Fruit fly (Drosophila melanogaster) whole organism, prepupa: Measurements from ENCODE around the gene CG8944.

Source experiments
- Blimp-1 ChIP-seq: fragments of 200-800 bp; sonication (Bioruptor generic); optimal IDR thresholded peaks from 3 replicates; lab custom pipeline; 2017; ENCODE audit warnings: missing biosample characterization, missing genetic modification characterization, mild to moderate bottlenecking, moderate library complexity, missing genetic modification reagents
- CG11294 ChIP-seq: fragments of 200-800 bp; sonication (Bioruptor generic); IDR thresholded peaks from 2 replicates; pipeline ENCODE4 v1.3.6; 2022; ENCODE audit warnings: missing biosample characterization, missing genetic modification characterization
- CG11762 ChIP-seq: fragments of 200-800 bp; sonication (Bioruptor generic); optimal IDR thresholded peaks from 3 replicates; lab custom pipeline; 2016; ENCODE audit warnings: missing biosample characterization, missing genetic modification characterization; ENCODE audit not compliant: insufficient read depth
- CG11902 ChIP-seq: fragments of 200-800 bp; sonication (Bioruptor generic); optimal IDR thresholded peaks from 3 replicates; lab custom pipeline; 2016; ENCODE audit warnings: missing biosample characterization, missing genetic modification characterization
- CG15336 ChIP-seq: fragments of 200-800 bp; sonication (Bioruptor generic); IDR thresholded peaks from 2 replicates; pipeline ENCODE4 v1.3.6; 2022; ENCODE audit warnings: missing biosample characterization, missing genetic modification characterization
- CG1621 ChIP-seq: fragments of 200-800 bp; sonication (Bioruptor generic); optimal IDR thresholded peaks from 3 replicates; lab custom pipeline; 2018; ENCODE audit warnings: missing biosample characterization, mild to moderate bottlenecking, missing genetic modification characterization
- CG16779 ChIP-seq: fragments of 200-800 bp; sonication (Bioruptor generic); optimal IDR thresholded peaks from 3 replicates; lab custom pipeline; 2017; ENCODE audit warnings: missing biosample characterization, mild to moderate bottlenecking, missing genetic modification characterization
- CG3032 ChIP-seq: fragments of 200-800 bp; optimal IDR thresholded peaks from 2 replicates; lab custom pipeline; 2019; ENCODE audit warnings: missing biosample characterization, mild to moderate bottlenecking, missing genetic modification characterization, moderate library complexity
- CG31627 ChIP-seq: fragments of 200-800 bp; sonication (Bioruptor generic); optimal IDR thresholded peaks from 3 replicates; lab custom pipeline; 2016; ENCODE audit warnings: missing biosample characterization, missing genetic modification characterization
- CG6163 ChIP-seq: fragments of 200-800 bp; sonication (Bioruptor generic); IDR thresholded peaks from 3 replicates; pipeline ENCODE4 v1.3.6; 2022; ENCODE audit warnings: missing biosample characterization, missing genetic modification characterization
- CG6276 ChIP-seq: fragments of 200-800 bp; sonication (Bioruptor generic); optimal IDR thresholded peaks from 2 replicates; lab custom pipeline; 2017; ENCODE audit warnings: missing biosample characterization, mild to moderate bottlenecking, missing genetic modification characterization
- CG7368 ChIP-seq: fragments of 200-800 bp; sonication (Bioruptor generic); optimal IDR thresholded peaks from 3 replicates; lab custom pipeline; 2016; ENCODE audit warnings: missing biosample characterization, missing genetic modification characterization
- CG8119 ChIP-seq: fragments of 200-800 bp; sonication (Bioruptor generic); IDR thresholded peaks from 3 replicates; pipeline ENCODE4 v1.3.6; 2022; ENCODE audit warnings: missing biosample characterization, missing genetic modification characterization
- CG8319 ChIP-seq: fragments of 200-800 bp; sonication (Bioruptor generic); optimal IDR thresholded peaks from 3 replicates; lab custom pipeline; 2016; ENCODE audit warnings: missing biosample characterization, missing genetic modification characterization
- CG8632 ChIP-seq: fragments of 200-800 bp; sonication (Bioruptor generic); optimal IDR thresholded peaks from 3 replicates; lab custom pipeline; 2016; ENCODE audit warnings: missing biosample characterization, missing genetic modification characterization
- CG9139 ChIP-seq: fragments of 200-800 bp; sonication (Bioruptor generic); optimal IDR thresholded peaks from 3 replicates; lab custom pipeline; 2017; ENCODE audit warnings: missing biosample characterization, mild to moderate bottlenecking, missing genetic modification characterization
- Eip93F ChIP-seq: fragments of 200-800 bp; sonication (Bioruptor generic); optimal IDR thresholded peaks from 2 replicates; lab custom pipeline; 2016; ENCODE audit warnings: missing biosample characterization, mild to moderate bottlenecking, missing genetic modification characterization
- Gug ChIP-seq: fragments of 200-800 bp; sonication (Bioruptor generic); IDR thresholded peaks from 2 replicates; pipeline ENCODE4 v1.3.6; 2022; ENCODE audit warnings: missing biosample characterization, missing genetic modification characterization
- Hr39 ChIP-seq: fragments of 200-800 bp; sonication (Bioruptor generic); optimal IDR thresholded peaks from 2 replicates; lab custom pipeline; 2016; ENCODE audit warnings: missing biosample characterization, missing genetic modification characterization
- Lpt ChIP-seq: fragments of 200-800 bp; sonication (Bioruptor generic); optimal IDR thresholded peaks from 3 replicates; lab custom pipeline; 2016; ENCODE audit warnings: missing biosample characterization, missing genetic modification characterization
- Met ChIP-seq: fragments of 200-800 bp; sonication (Bioruptor generic); optimal IDR thresholded peaks from 3 replicates; lab custom pipeline; 2016; ENCODE audit warnings: missing biosample characterization, missing genetic modification characterization
- OdsH ChIP-seq: fragments of 200-800 bp; sonication (Bioruptor generic); optimal IDR thresholded peaks from 3 replicates; lab custom pipeline; 2016; ENCODE audit warnings: missing biosample characterization, missing genetic modification characterization
- Smox ChIP-seq: fragments of 200-800 bp; sonication (Bioruptor generic); optimal IDR thresholded peaks from 3 replicates; lab custom pipeline; 2016; ENCODE audit warnings: missing biosample characterization, missing genetic modification characterization
- Sox102F ChIP-seq: fragments of 200-800 bp; sonication (Bioruptor generic); optimal IDR thresholded peaks from 2 replicates; lab custom pipeline; 2016; ENCODE audit warnings: missing biosample characterization, mild to moderate bottlenecking, missing genetic modification characterization
- acj6 ChIP-seq: fragments of 200-800 bp; sonication (Bioruptor generic); optimal IDR thresholded peaks from 3 replicates; lab custom pipeline; 2016; ENCODE audit warnings: missing biosample characterization, missing genetic modification characterization
- cyc ChIP-seq: fragments of 200-800 bp; sonication (Bioruptor generic); optimal IDR thresholded peaks from 3 replicates; lab custom pipeline; 2016; ENCODE audit warnings: missing biosample characterization, missing genetic modification characterization
- dac ChIP-seq: fragments of 200-800 bp; sonication (Bioruptor generic); optimal IDR thresholded peaks from 2 replicates; lab custom pipeline; 2017; ENCODE audit warnings: missing biosample characterization, mild to moderate bottlenecking, missing genetic modification characterization
- eg ChIP-seq: fragments of 200-800 bp; sonication (Bioruptor generic); IDR thresholded peaks from 3 replicates; pipeline ENCODE4 v1.3.6; 2022; ENCODE audit warnings: missing biosample characterization, missing genetic modification characterization
- esn ChIP-seq: fragments of 200-800 bp; sonication (Bioruptor generic); optimal IDR thresholded peaks from 2 replicates; lab custom pipeline; 2016; ENCODE audit warnings: missing biosample characterization, mild to moderate bottlenecking, missing genetic modification characterization, moderate library complexity
- fd85E ChIP-seq: fragments of 200-800 bp; sonication (Bioruptor generic); optimal IDR thresholded peaks from 3 replicates; lab custom pipeline; 2016; ENCODE audit warnings: missing biosample characterization, missing genetic modification characterization
- fkh ChIP-seq: fragments of 200-800 bp; sonication (Bioruptor generic); optimal IDR thresholded peaks from 3 replicates; lab custom pipeline; 2017; ENCODE audit warnings: missing biosample characterization, mild to moderate bottlenecking, missing genetic modification characterization, moderate library complexity
- lz ChIP-seq: fragments of 200-800 bp; sonication (Bioruptor generic); optimal IDR thresholded peaks from 3 replicates; lab custom pipeline; 2016; ENCODE audit warnings: missing biosample characterization, missing genetic modification characterization
- net ChIP-seq: fragments of 200-800 bp; sonication (Bioruptor generic); optimal IDR thresholded peaks from 3 replicates; lab custom pipeline; 2016; ENCODE audit warnings: missing biosample characterization, missing genetic modification characterization
- salr ChIP-seq, 2 experiments: fragments of 200-800 bp; sonication (Bioruptor generic); optimal IDR thresholded peaks; 3 replicates each; lab custom pipeline; 2016 to 2018; ENCODE audit warnings: missing biosample characterization in 2 of 2, missing genetic modification characterization in 2 of 2, mild to moderate bottlenecking in 1 of 2
- ss ChIP-seq, 2 experiments: fragments of 200-800 bp; sonication (Bioruptor generic); optimal IDR thresholded peaks; 2 replicates in 1 of 2; 3 replicates in 1 of 2; lab custom pipeline; 2017 to 2018; ENCODE audit warnings: mild to moderate bottlenecking in 2 of 2, missing biosample characterization in 2 of 2, missing genetic modification characterization in 2 of 2, moderate library complexity in 1 of 2
- svp ChIP-seq: fragments of 200-800 bp; sonication (Bioruptor generic); peaks from one replicate; lab custom pipeline; 2016; ENCODE audit warnings: missing biosample characterization, missing genetic modification characterization
- vri ChIP-seq: fragments of 200-800 bp; sonication (Bioruptor generic); optimal IDR thresholded peaks from 3 replicates; lab custom pipeline; 2016; ENCODE audit warnings: missing biosample characterization, mild to moderate bottlenecking, missing genetic modification characterization

The CG8944 gene

DNA sequence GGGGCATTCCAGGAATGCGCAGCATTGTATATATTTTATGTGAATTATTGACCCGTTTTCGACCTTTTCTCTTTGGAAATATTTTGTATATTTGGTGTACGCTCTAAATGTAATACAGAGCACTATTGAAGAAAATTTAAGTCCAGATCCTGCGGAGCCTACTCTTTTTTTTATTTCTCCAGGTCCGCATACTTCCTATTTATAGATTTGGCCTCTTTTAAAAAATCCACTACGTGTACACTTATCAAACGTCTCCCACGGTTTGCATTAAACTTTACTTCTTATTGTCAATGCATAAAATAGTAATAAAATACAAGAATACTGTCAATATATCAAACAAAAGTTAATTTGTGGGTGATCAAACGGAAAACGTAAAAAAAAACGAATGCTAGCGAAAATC lies 37.6 kb upstream of the CG8944 start, which contains the start of gene Efhc1.1:
Efhc1.1 (minus strand) TSS at position 101 of the 400 bp plus-strand sequence.
- TF ChIP-seq CG8632 (GFP tag; lab: Kevin White, UChicago), result no peak
- no peak for TF ChIP-seq CG15336 (GFP tag; lab: Robert Waterston, UW)
- no peak for TF ChIP-seq CG1621
- TF ChIP-seq CG6276 (GFP tag; lab: Kevin White, UChicago), result no peak
- no peak for TF ChIP-seq CG16779 (tag; lab: Kevin White, UChicago)
- TF ChIP-seq CG8319 (GFP tag; lab: Kevin White, UChicago), result no peak
- no peak for TF ChIP-seq Sox102F (GFP tag; lab: Kevin White, UChicago)
- no peak for TF ChIP-seq esn
- TF ChIP-seq lz (GFP tag; lab: Kevin White, UChicago), result no peak
- TF ChIP-seq CG7368 (GFP tag; lab: Kevin White, UChicago), result no peak
- no peak for TF ChIP-seq CG11902 (GFP tag; lab: Kevin White, UChicago)
- no peak for TF ChIP-seq CG31627 (GFP tag; lab: Kevin White, UChicago)
- no peak for TF ChIP-seq Lpt (GFP tag; lab: Kevin White, UChicago)
- no peak for TF ChIP-seq Gug (GFP tag; lab: Robert Waterston, UW)
- no peak for TF ChIP-seq CG11762 (GFP tag; lab: Kevin White, UChicago)
- no peak for TF ChIP-seq eg (GFP tag; lab: Robert Waterston, UW)
- TF ChIP-seq Hr39 (GFP tag; lab: Kevin White, UChicago), result no peak

dm6 chrX:15778846-15779245 lies 32.8 kb upstream of the CG8944 start, which contains the start of gene CG43673:
Gene CG43673 (plus strand): TSS chrX:15779146.
- TF ChIP-seq eg (GFP tag; lab: Robert Waterston, UW), result no peak
- no peak for TF ChIP-seq Blimp-1 (GFP tag; lab: Kevin White, UChicago)
- no peak for TF ChIP-seq CG11294
- TF ChIP-seq acj6 (GFP tag; lab: Kevin White, UChicago), result no peak

DNA sequence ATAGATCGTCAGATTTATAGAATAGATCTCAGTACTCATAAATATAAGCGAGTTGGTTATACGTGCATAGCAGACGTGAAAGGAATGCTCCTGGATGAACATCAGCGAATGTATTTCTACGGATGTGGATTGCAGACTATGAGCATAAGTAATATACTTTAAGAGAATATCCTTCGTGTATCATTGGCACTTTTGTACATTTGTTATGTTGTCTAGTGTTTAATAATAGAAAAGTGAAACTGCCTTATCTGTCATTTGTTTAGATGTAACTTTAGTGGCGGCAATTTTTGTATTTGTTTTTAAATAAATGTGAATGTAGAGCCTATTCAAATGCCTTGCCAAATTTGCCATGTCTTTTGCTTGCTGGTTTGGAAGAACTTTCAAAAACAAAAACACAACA lies 26.6 kb upstream of the CG8944 start, which contains the start of gene CG43672:
CG43672 (plus strand) TSS at position 301 of the 400 bp plus-strand sequence.
- TF ChIP-seq dac (GFP tag; lab: Kevin White, UChicago) (no peak), Gug (GFP tag; lab: Robert Waterston, UW) (no peak), cyc (GFP tag; lab: Kevin White, UChicago) (no peak), svp (GFP tag; lab: Kevin White, UChicago) (no peak), CG8319 (GFP tag; lab: Kevin White, UChicago) (no peak), net (GFP tag; lab: Kevin White, UChicago) (no peak)

DNA sequence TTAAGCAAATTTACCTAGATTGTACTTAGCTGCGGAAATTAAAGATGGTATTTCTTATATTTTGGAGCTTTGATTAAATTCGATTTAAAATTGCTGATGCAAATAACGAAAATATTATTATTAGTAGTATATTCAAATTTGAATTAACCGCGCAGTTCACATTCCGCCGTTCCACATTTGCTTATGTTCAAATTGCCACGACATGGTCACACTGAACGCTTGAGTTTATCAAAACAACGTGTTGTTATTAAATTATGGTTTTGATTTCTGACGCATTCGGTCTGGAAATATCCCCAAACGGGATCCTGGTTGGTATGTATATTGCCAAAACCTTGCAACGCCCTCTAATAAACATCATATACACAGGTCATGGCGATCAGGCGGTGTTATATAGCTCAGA lies 23.4 kb upstream of the CG8944 start, which contains the start of gene CG33172:
CG33172 (plus strand) TSS at position 208 of the 400 bp plus-strand sequence.
- TF ChIP-seq CG31627 (GFP tag; lab: Kevin White, UChicago), result no peak
- no peak for TF ChIP-seq Met
- no peak for TF ChIP-seq salr (GFP tag; optimal IDR thresholded peaks at IDR 0.05; lab: Kevin White, UChicago)
- TF ChIP-seq, all 60 proteins: peak for 0

DNA sequence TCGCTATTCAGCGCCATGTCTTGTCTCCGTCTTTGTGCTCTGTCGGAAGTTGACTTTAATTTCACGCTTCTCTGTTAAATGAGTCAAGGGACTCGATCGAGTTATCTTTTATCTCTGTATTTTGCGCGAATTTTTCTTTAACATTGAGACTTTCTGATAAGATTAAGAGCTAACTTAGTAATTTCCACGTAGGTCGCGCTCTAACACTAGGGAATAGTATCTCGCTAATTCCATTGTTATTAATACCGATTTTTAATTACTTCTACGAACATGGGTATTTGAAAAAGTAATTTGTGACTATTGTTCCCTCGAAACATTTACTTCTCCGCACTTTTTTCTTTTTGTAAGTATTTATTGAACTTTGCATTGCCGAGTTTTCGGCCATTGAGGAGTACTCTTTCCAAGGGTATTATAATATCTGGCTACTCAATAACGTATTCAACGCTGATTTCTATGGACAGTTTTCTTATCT lies 20.4 kb upstream of the CG8944 start, which contains the start of gene CG8952:
CG8952 (minus strand) TSS at position 51 of the 472 bp plus-strand sequence.
- TF ChIP-seq Smox, result no peak
- no peak for TF ChIP-seq Met
- TF ChIP-seq CG6163 (GFP tag; lab: Robert Waterston, UW), result no peak
- TF ChIP-seq ss (GFP tag; optimal IDR thresholded peaks at IDR 0.05; lab: Kevin White, UChicago), result no peak
- no peak for TF ChIP-seq fd85E (GFP tag; lab: Kevin White, UChicago)
- no peak for TF ChIP-seq OdsH
- TF ChIP-seq CG6276 (GFP tag; lab: Kevin White, UChicago), result no peak
- TF ChIP-seq CG9139 (GFP tag; lab: Kevin White, UChicago), result no peak
- TF ChIP-seq Eip93F, result no peak
- no peak for TF ChIP-seq CG3032 (tag; lab: Kevin White, UChicago)
- TF ChIP-seq fkh, result no peak
- TF ChIP-seq vri (GFP tag; lab: Kevin White, UChicago), result no peak
- TF ChIP-seq CG8119 (GFP tag; lab: Robert Waterston, UW), result no peak
- TF ChIP-seq Hr39 (GFP tag; lab: Kevin White, UChicago), result no peak
